Fruit fly (Drosophila melanogaster): ENCODE data around the gene Agpat2.
A peak's percentile ranks its signal among the peaks of the same experiment; 100 is the strongest.

Gene Agpat2

DNA sequence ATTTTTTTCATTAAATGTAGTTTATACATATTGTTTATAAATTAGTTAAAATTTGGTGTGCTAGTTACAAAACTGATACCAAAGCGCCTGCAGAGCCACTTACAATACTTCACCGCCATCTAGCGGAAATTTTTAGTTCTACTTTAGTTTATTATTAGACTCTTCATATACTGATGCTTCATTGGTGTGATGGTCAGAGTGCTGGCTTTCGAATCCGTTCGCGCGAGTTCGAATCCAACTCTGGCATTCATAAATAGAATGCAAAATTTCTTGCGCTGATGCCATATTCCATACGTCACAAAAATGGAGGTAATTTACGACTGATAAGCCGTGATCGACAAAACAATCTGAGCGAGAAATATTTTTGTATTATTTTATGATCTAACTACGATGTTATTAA lies 21.8 kb upstream of the Agpat2 start:
- TF ChIP-seq CG1620 (GFP tag; optimal IDR thresholded peaks at IDR 0.05), result no peak
- TF ChIP-seq Crg-1 (GFP tag; optimal IDR thresholded peaks at IDR 0.05), result no peak
- no peak for TF ChIP-seq ovo (GFP tag; optimal IDR thresholded peaks at IDR 0.05)
- TF ChIP-seq CG7045 (GFP tag; optimal IDR thresholded peaks at IDR 0.05), result no peak
- no peak for TF ChIP-seq Mnt (GFP tag; optimal IDR thresholded peaks at IDR 0.05)
- TF ChIP-seq cnc (optimal IDR thresholded peaks at IDR 0.05), result no peak
- TF ChIP-seq bab1 (GFP tag; optimal IDR thresholded peaks at IDR 0.05), result peak; percentile 68
- peak; percentile 72 for TF ChIP-seq kay (GFP tag; ENCODE audit: borderline replicate concordance)
- TF ChIP-seq CG12768 (GFP tag; optimal IDR thresholded peaks at IDR 0.05), result no peak
- TF ChIP-seq CG7101 (tag; optimal IDR thresholded peaks at IDR 0.05), result peak; percentile 28
- TF ChIP-seq CG33017 (tag; optimal IDR thresholded peaks at IDR 0.05), result no peak
- no peak for TF ChIP-seq CG5204 (GFP tag; optimal IDR thresholded peaks at IDR 0.05)
- TF ChIP-seq CG14711 (tag; optimal IDR thresholded peaks at IDR 0.05), result no peak
- TF ChIP-seq tj (GFP tag; optimal IDR thresholded peaks at IDR 0.05), result no peak
- TF ChIP-seq CG11617 (GFP tag; optimal IDR thresholded peaks at IDR 0.05), result no peak
- TF ChIP-seq pad (GFP tag; optimal IDR thresholded peaks at IDR 0.05), result no peak
- peak; percentile 3 for TF ChIP-seq cic (GFP tag; optimal IDR thresholded peaks at IDR 0.05)
- no peak for TF ChIP-seq Clk (GFP tag; optimal IDR thresholded peaks at IDR 0.05)
- TF ChIP-seq toe (GFP tag; optimal IDR thresholded peaks at IDR 0.05), result no peak

DNA sequence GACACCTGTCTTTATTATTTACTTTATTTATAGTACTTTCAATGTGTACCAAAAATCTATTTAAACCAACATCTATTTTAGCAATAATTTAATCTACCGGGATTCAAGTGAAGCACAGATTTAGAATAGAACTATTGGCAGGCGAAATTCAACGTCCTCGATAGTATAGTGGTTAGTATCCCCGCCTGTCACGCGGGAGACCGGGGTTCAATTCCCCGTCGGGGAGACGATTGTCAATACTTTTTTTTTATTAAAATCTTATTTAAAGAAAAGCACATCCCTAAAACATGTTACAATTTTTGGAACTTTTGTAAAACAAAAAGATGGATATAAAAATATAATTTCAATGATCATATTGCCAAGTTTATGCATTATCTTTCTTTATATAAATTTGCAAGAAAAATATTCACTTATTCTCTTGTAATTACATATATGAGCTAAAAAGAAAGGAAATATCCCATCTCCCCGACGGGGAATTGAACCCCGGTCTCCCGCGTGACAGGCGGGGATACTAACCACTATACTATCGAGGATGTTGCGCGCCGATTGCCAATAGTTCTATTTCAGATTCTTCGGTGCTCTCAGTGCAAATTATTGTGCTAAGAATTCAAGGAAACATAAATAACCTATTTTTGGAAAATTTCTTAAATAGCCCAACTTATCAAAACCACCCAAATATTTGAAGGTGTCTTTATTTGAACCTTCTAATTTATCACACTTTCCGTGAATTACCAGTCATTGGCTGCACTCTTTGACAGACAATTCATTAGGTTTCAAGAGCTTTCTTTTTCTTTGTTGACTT lies 18.0 kb upstream of the Agpat2 start, which contains the start of gene CG43796:
Gene CG43796, plus strand, starts transcription at position 752 of the 802 bp plus-strand sequence.
- TF ChIP-seq bab1 (GFP tag; optimal IDR thresholded peaks at IDR 0.05), result peak; percentile 32
- no peak for TF ChIP-seq CG1620 (GFP tag; optimal IDR thresholded peaks at IDR 0.05)
- no peak for TF ChIP-seq CG7045 (GFP tag; optimal IDR thresholded peaks at IDR 0.05)
- no peak for TF ChIP-seq Mnt (GFP tag; optimal IDR thresholded peaks at IDR 0.05)

DNA sequence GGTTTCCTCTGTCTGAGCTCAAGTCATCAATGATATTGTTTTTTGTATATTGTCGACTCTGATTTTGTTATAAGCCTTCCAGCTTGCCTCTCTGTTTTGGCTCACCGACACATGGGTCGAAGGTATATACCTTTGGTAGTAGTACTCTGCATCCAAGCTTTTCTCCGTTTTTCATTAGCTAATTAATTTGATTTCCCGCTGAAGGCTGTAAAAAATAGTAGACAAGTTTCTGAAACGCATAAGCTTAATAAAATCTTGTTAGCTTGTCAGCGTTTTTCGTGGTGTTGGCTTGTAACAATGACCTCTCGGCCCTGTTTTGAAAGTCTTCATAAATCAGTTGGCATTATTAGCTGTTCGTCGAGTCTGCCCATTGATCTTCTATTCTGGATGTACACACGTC lies 17.0 kb upstream of the Agpat2 start:
- TF ChIP-seq kay (GFP tag; ENCODE audit: borderline replicate concordance) (peak; percentile 17), Crg-1 (GFP tag; optimal IDR thresholded peaks at IDR 0.05) (no peak)

DNA sequence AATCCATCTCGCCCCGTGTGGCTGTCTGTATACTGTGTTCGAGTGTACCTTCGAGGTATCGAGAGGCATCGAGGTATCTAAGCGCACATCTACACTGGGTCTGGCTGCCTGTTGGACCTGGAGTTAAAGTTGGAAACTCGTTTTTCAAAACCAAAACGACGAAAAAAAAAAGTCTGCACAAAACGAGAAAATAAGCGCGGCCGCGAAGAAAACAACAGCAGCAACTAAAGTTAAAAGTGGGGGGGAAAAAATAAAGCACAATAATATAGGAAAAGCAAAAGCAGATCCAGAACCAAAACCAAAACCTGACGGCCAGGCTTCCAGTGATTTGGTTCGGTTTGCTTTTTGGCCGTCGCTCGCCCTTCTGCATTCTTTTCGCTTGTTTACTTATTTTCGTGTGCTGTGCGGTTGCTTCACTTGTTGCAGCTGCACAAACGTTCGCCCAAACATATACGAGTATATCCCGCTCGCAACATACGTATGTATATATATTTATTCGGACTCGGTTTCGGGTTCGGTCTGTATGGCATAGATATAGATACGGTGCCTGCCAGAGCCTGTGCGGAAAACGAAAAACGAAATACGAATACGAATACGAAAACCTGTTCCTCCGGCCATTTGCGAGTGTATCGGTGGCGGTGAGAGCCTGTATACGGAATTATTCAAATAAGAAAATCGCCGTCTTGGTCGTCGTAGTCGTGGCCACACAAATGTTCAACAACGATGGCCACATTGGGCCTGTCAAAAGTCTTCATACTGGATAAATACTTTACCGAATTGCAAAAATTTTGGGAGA lies 15.3 kb upstream of the Agpat2 start:
- TF ChIP-seq cic (GFP tag; optimal IDR thresholded peaks at IDR 0.05) (no peak), CG5204 (GFP tag; optimal IDR thresholded peaks at IDR 0.05) (no peak), CG12768 (GFP tag; optimal IDR thresholded peaks at IDR 0.05) (no peak), CG11617 (GFP tag; optimal IDR thresholded peaks at IDR 0.05) (no peak), Clk (GFP tag; optimal IDR thresholded peaks at IDR 0.05) (no peak), kay (GFP tag; ENCODE audit: borderline replicate concordance) (no peak), Mnt (GFP tag; optimal IDR thresholded peaks at IDR 0.05) (no peak), Crg-1 (GFP tag; optimal IDR thresholded peaks at IDR 0.05) (no peak), CG7101 (tag; optimal IDR thresholded peaks at IDR 0.05) (no peak), ovo (GFP tag; optimal IDR thresholded peaks at IDR 0.05) (no peak), CG1620 (GFP tag; optimal IDR thresholded peaks at IDR 0.05) (no peak), CG7045 (GFP tag; optimal IDR thresholded peaks at IDR 0.05) (no peak), Hr96 (GFP tag; optimal IDR thresholded peaks at IDR 0.05) (no peak), bab1 (GFP tag; optimal IDR thresholded peaks at IDR 0.05) (no peak), toe (GFP tag; optimal IDR thresholded peaks at IDR 0.05) (no peak)

DNA sequence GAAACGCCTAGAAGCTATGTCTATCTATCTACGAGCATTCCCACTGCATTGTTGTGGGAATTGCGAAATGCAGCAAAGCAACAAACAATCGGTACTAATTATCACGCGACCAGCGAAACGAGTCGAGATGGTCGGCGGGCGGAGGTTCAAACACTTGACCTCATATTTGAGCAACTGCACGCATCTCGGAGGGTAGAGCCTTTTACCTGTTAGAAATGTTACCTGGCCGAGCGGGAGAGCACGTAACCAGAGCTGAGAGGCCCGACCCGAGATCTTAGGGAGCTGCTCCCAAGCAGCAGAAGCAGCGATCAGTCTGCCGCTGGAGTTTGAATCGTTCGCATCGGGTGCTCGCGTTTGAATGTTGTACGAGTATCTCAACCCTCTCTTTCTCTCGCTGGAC lies 14.6 kb upstream of the Agpat2 start:
- no peak for TF ChIP-seq kay (GFP tag; ENCODE audit: borderline replicate concordance)
- TF ChIP-seq CG14711 (tag; optimal IDR thresholded peaks at IDR 0.05), result no peak
- TF ChIP-seq CG11617 (GFP tag; optimal IDR thresholded peaks at IDR 0.05), result no peak
- TF ChIP-seq pad (GFP tag; optimal IDR thresholded peaks at IDR 0.05), result no peak
- no peak for TF ChIP-seq Hr96 (GFP tag; optimal IDR thresholded peaks at IDR 0.05)
- TF ChIP-seq CG7045 (GFP tag; optimal IDR thresholded peaks at IDR 0.05), result no peak
- TF ChIP-seq Crg-1 (GFP tag; optimal IDR thresholded peaks at IDR 0.05), result no peak
- TF ChIP-seq CG5204 (GFP tag; optimal IDR thresholded peaks at IDR 0.05), result no peak

DNA sequence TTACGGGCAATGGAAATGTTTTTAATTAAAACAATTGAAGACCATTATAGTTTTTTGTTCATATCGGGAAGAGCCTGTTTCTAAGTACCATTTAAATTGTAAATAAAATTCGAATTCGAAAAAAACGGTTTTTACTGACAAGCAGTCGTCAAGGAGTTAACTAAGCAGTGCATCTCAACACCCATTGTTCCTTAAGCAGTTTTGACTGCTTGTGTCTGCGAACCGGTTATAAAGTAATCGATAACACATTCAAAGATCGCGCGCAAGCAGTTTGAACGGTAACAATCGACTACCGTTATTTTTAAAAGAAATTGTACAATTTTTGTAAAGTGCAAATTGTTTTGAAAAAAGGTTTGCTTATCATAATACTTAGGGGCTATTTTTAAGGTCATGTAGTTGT lies 14.2 kb upstream of the Agpat2 start:
- TF ChIP-seq CG1620 (GFP tag; optimal IDR thresholded peaks at IDR 0.05) (no peak), bab1 (GFP tag; optimal IDR thresholded peaks at IDR 0.05) (no peak), cnc (optimal IDR thresholded peaks at IDR 0.05) (no peak), CG33017 (tag; optimal IDR thresholded peaks at IDR 0.05) (no peak)

DNA sequence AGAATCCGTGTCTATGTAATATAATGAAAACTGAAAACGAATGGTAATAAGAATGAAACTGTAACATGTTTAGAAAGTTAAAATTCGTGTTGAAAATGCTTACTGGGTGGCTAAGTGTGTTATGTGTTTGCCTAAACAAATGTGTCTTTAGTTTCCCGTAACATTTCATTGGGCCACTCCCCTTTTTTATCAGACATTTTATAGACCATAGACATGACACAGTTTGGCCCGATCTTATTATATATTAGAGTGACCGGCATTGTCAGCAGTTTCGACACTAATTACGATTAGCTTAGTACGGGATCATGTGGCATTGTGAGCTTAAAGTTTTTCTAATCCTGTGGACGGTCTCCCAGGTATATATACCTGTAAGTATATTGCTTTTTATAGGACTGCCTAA lies 13.3 kb upstream of the Agpat2 start, which contains the start of gene CheA29a:
Gene CheA29a, plus strand, starts transcription at position 301 of the 400 bp plus-strand sequence.
- TF ChIP-seq CG7101 (tag; optimal IDR thresholded peaks at IDR 0.05), result no peak
- TF ChIP-seq CG7045 (GFP tag; optimal IDR thresholded peaks at IDR 0.05), result no peak
- TF ChIP-seq CG12768 (GFP tag; optimal IDR thresholded peaks at IDR 0.05), result no peak
- TF ChIP-seq CG11617 (GFP tag; optimal IDR thresholded peaks at IDR 0.05), result no peak
- TF ChIP-seq kay (GFP tag; ENCODE audit: borderline replicate concordance), result no peak
- no peak for TF ChIP-seq Hr96 (GFP tag; optimal IDR thresholded peaks at IDR 0.05)
- TF ChIP-seq pad (GFP tag; optimal IDR thresholded peaks at IDR 0.05), result no peak
- TF ChIP-seq tj (GFP tag; optimal IDR thresholded peaks at IDR 0.05), result no peak
- no peak for TF ChIP-seq CG14711 (tag; optimal IDR thresholded peaks at IDR 0.05)
- no peak for TF ChIP-seq CG33017 (tag; optimal IDR thresholded peaks at IDR 0.05)
- TF ChIP-seq bab1 (GFP tag; optimal IDR thresholded peaks at IDR 0.05), result no peak
- no peak for TF ChIP-seq ovo (GFP tag; optimal IDR thresholded peaks at IDR 0.05)
- TF ChIP-seq toe (GFP tag; optimal IDR thresholded peaks at IDR 0.05), result no peak
- no peak for TF ChIP-seq CG5204 (GFP tag; optimal IDR thresholded peaks at IDR 0.05)
- no peak for TF ChIP-seq Mnt (GFP tag; optimal IDR thresholded peaks at IDR 0.05)
- no peak for TF ChIP-seq Clk (GFP tag; optimal IDR thresholded peaks at IDR 0.05)
